Fruit fly (Drosophila melanogaster): ENCODE measurements around the gene CG14298.

CG14298 gene

dm6 chr3R:18910336-18910735 lies 35.0 kb downstream of the CG14298 start:
- TF ChIP-seq Hr78 (GFP tag; optimal IDR thresholded peaks at IDR 0.05) (no peak), Hnf4 (GFP tag; optimal IDR thresholded peaks at IDR 0.05) (no peak), foxo (GFP tag; optimal IDR thresholded peaks at IDR 0.05) (no peak)

DNA sequence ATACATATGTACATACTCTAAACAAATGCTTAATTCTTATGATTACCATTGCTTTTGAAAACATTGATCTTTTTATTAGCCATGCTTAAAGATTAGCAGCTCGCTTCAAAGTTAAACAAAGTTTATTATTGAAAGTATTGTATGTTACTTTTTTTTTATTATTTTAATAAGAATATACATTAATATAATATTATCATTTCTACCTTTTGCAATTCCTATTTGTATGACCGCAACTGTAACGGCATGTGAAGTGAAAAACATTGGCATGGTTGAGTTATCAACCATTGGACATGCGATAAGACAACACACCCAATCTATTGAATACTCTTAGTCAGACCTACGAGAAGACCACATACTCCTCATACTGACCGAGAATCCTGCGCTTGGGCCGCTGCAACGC lies 35.6 kb downstream of the CG14298 start:
- TF ChIP-seq foxo (GFP tag; optimal IDR thresholded peaks at IDR 0.05), result peak in 1 of 2 experiments; percentile 3
- TF ChIP-seq tai (GFP tag; optimal IDR thresholded peaks at IDR 0.05), result no peak

dm6 chr3R:18912782-18913331 lies 37.5 kb downstream of the CG14298 start, which contains the start of gene Sgsh:
Gene Sgsh, minus strand, starts transcription at chr3R:18912922.
- peak; percentile 54 for TF ChIP-seq woc (GFP tag; optimal IDR thresholded peaks at IDR 0.05)
- TF ChIP-seq foxo (GFP tag; optimal IDR thresholded peaks at IDR 0.05), result peak in 1 of 2 experiments; percentile 1
- peak; percentile 20 for TF ChIP-seq fru (GFP tag; optimal IDR thresholded peaks at IDR 0.05)
- no peak for TF ChIP-seq Jra (GFP tag; optimal IDR thresholded peaks at IDR 0.05)
- TF ChIP-seq ey (GFP tag; optimal IDR thresholded peaks at IDR 0.05), result no peak
- TF ChIP-seq dl (GFP tag; optimal IDR thresholded peaks at IDR 0.05; ENCODE audit: insufficient read depth in 1 of 2, partially characterized antibody in 2 of 2), result peak in 1 of 2 experiments; percentile 39
- peak; percentile 29 for TF ChIP-seq HLH106 (tag; optimal IDR thresholded peaks at IDR 0.05)
- peak; percentile 1 for TF ChIP-seq h (GFP tag; optimal IDR thresholded peaks at IDR 0.05)
- no peak for TF ChIP-seq psq (GFP tag; optimal IDR thresholded peaks at IDR 0.05)
- TF ChIP-seq Dif (GFP tag; optimal IDR thresholded peaks at IDR 0.05; ENCODE audit: partially characterized antibody), result peak; percentile 77
- TF ChIP-seq jim (GFP tag; optimal IDR thresholded peaks at IDR 0.05), result no peak
- TF ChIP-seq br (GFP tag; optimal IDR thresholded peaks at IDR 0.05), result peak; percentile 2
- TF ChIP-seq pan (optimal IDR thresholded peaks at IDR 0.05), result no peak

DNA sequence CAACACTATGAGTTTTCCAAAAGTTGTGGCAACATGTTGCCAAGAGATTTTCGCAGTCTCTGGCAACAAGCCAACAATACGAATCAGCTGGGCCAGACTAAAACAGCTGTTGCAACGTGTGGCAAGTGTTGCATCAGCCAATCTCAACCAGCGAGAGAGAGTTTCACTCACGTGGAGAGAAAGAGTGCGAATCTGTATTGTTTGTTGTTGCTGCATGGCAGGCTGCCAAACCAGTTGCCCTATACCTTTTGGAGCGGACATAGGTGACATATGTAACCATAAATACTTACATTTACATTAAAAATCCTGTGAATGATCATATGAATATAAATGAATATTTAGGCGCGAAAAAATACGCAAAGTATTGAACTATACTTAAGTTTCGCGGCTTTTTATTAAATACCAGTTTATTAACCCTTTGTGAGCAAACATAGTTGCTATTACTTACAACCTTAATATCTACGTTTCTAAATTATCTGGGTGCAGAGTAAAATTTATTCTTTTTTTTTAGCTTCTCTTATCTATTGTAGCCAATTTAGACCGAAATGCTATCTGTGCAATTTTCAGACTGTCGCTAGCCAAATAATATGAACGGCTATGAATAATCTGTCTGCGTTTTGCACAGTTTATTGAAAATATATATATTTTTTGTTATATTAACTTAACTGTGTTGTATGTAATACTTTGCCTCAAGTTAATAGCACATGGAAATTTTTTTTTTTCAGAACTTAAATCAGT lies 38.7 kb downstream of the CG14298 start:
- peak; percentile 19 for TF ChIP-seq brk (GFP tag; optimal IDR thresholded peaks at IDR 0.05)
- peak; percentile 40 for TF ChIP-seq ey (GFP tag; optimal IDR thresholded peaks at IDR 0.05)
- peak; percentile 21 for TF ChIP-seq fru (GFP tag; optimal IDR thresholded peaks at IDR 0.05)
- TF ChIP-seq rgr (GFP tag; optimal IDR thresholded peaks at IDR 0.05), result peak; percentile 50
- TF ChIP-seq br (GFP tag; optimal IDR thresholded peaks at IDR 0.05), result peak; percentile 24
- TF ChIP-seq tai (GFP tag; optimal IDR thresholded peaks at IDR 0.05), result no peak
- peak; percentile 35 for TF ChIP-seq woc (GFP tag; optimal IDR thresholded peaks at IDR 0.05)
- peak; percentile 82 for TF ChIP-seq h (GFP tag; optimal IDR thresholded peaks at IDR 0.05)
- TF ChIP-seq Hnf4 (GFP tag; optimal IDR thresholded peaks at IDR 0.05), result peak; percentile 42
- TF ChIP-seq foxo (GFP tag; optimal IDR thresholded peaks at IDR 0.05), result peak in 1 of 2 experiments; percentile 71
- peak; percentile 39 for TF ChIP-seq OdsH (GFP tag; optimal IDR thresholded peaks at IDR 0.05)
- TF ChIP-seq Vsx2 (GFP tag; optimal IDR thresholded peaks at IDR 0.05; ENCODE audit: partially characterized antibody), result no peak
- TF ChIP-seq HLH106 (tag; optimal IDR thresholded peaks at IDR 0.05), result peak; percentile 65
- no peak for TF ChIP-seq dsf (GFP tag; optimal IDR thresholded peaks at IDR 0.05; ENCODE audit: borderline replicate concordance)
- TF ChIP-seq Sp1 (GFP tag; optimal IDR thresholded peaks at IDR 0.05), result peak; percentile 40
- no peak for TF ChIP-seq sv (GFP tag; optimal IDR thresholded peaks at IDR 0.05)
- peak; percentile 24 to 46 for TF ChIP-seq dl (GFP tag; optimal IDR thresholded peaks at IDR 0.05; ENCODE audit: insufficient read depth in 1 of 2, partially characterized antibody in 2 of 2)
- peak; percentile 24 for TF ChIP-seq CG9705 (GFP tag; optimal IDR thresholded peaks at IDR 0.05)
- peak; percentile 66 for TF ChIP-seq Dif (GFP tag; optimal IDR thresholded peaks at IDR 0.05; ENCODE audit: partially characterized antibody)
- peak; percentile 55 for TF ChIP-seq CG32264 (GFP tag; optimal IDR thresholded peaks at IDR 0.05)

dm6 chr3R:18914594-18915275 lies 39.4 kb downstream of the CG14298 start, which contains the start of gene Xrp1:
Gene Xrp1, plus strand, starts transcription at chr3R:18914968.
- peak; percentile 19 for TF ChIP-seq OdsH (GFP tag; optimal IDR thresholded peaks at IDR 0.05)
- TF ChIP-seq GATAd (GFP tag; optimal IDR thresholded peaks at IDR 0.05), result no peak
- TF ChIP-seq foxo (GFP tag; optimal IDR thresholded peaks at IDR 0.05), result peak in 1 of 2 experiments; percentile 31
- no peak for TF ChIP-seq HLH106 (tag; optimal IDR thresholded peaks at IDR 0.05)
- TF ChIP-seq Rel (GFP tag; optimal IDR thresholded peaks at IDR 0.05), result no peak
- TF ChIP-seq Rel (tag; optimal IDR thresholded peaks at IDR 0.05), result peak; percentile 76
- TF ChIP-seq Abd-B (GFP tag; optimal IDR thresholded peaks at IDR 0.05), result no peak
- TF ChIP-seq lola (GFP tag; optimal IDR thresholded peaks at IDR 0.05), result no peak
- TF ChIP-seq Dif (GFP tag; optimal IDR thresholded peaks at IDR 0.05; ENCODE audit: partially characterized antibody), result peak; percentile 7
- peak; percentile 2 for TF ChIP-seq rgr (GFP tag; optimal IDR thresholded peaks at IDR 0.05)
- TF ChIP-seq psq (GFP tag; optimal IDR thresholded peaks at IDR 0.05), result no peak
- TF ChIP-seq Vsx2 (GFP tag; optimal IDR thresholded peaks at IDR 0.05; ENCODE audit: partially characterized antibody), result peak; percentile 22
- TF ChIP-seq sage (GFP tag; optimal IDR thresholded peaks at IDR 0.05), result no peak
- TF ChIP-seq dmrt93B (GFP tag; optimal IDR thresholded peaks at IDR 0.05), result no peak
- no peak for TF ChIP-seq tai (GFP tag; optimal IDR thresholded peaks at IDR 0.05)
- TF ChIP-seq h (GFP tag; optimal IDR thresholded peaks at IDR 0.05), result no peak
- TF ChIP-seq fru (GFP tag; optimal IDR thresholded peaks at IDR 0.05), result peak; percentile 56
- TF ChIP-seq ey (GFP tag; optimal IDR thresholded peaks at IDR 0.05), result peak; percentile 8
- no peak for TF ChIP-seq CG32264 (GFP tag; optimal IDR thresholded peaks at IDR 0.05)
- peak; percentile 39 for TF ChIP-seq br (GFP tag; optimal IDR thresholded peaks at IDR 0.05)
- peak; percentile 22 for TF ChIP-seq Hr83 (GFP tag; optimal IDR thresholded peaks at IDR 0.05; ENCODE audit: poor library complexity, severe bottlenecking)
- no peak for TF ChIP-seq CrebA (GFP tag; optimal IDR thresholded peaks at IDR 0.05; ENCODE audit: borderline replicate concordance)
- TF ChIP-seq Hnf4 (GFP tag; optimal IDR thresholded peaks at IDR 0.05), result peak; percentile 22
- TF ChIP-seq CG9705 (GFP tag; optimal IDR thresholded peaks at IDR 0.05), result no peak
- no peak for TF ChIP-seq woc (GFP tag; optimal IDR thresholded peaks at IDR 0.05)

Data from whole organism, wandering third instar larva.